Fruit fly (Drosophila melanogaster) whole organism, embryonic: ENCODE measurements around the gene Bacc.

ENCODE experiments used
- Antp ChIP-seq: fragments of 200-800 bp; sonication (Bioruptor generic); optimal IDR thresholded peaks from 3 replicates; lab custom pipeline; 2016; ENCODE audit warnings: missing biosample characterization, missing genetic modification characterization
- Bgb ChIP-seq: fragments of 200-800 bp; sonication (Bioruptor generic); IDR thresholded peaks from 2 replicates; pipeline ENCODE4 v1.3.6; 2022; ENCODE audit warnings: missing biosample characterization, missing genetic modification characterization; ENCODE audit not compliant: partially characterized antibody
- Blimp-1 ChIP-seq: fragments of 200-800 bp; sonication (Bioruptor generic); optimal IDR thresholded peaks from 3 replicates; lab custom pipeline; 2018; ENCODE audit warnings: missing biosample characterization, missing genetic modification characterization, mild to moderate bottlenecking, moderate library complexity, missing genetic modification reagents
- CG10321 ChIP-seq: fragments of 200-800 bp; sonication (Bioruptor generic); IDR thresholded peaks from 2 replicates; pipeline ENCODE4 v1.3.6; 2022; ENCODE audit warnings: missing biosample characterization, missing genetic modification characterization
- CG11695 ChIP-seq: fragments of 200-800 bp; sonication (Bioruptor generic); IDR thresholded peaks from 3 replicates; pipeline ENCODE4 v1.3.6; 2022; ENCODE audit warnings: missing biosample characterization, missing genetic modification characterization
- CG11696 ChIP-seq: fragments of 200-800 bp; sonication (Bioruptor generic); IDR thresholded peaks from 2 replicates; pipeline ENCODE4 v1.3.6; 2022; ENCODE audit warnings: missing biosample characterization, missing genetic modification characterization
- CG11723 ChIP-seq: fragments of 200-800 bp; sonication (Bioruptor generic); optimal IDR thresholded peaks from 2 replicates; lab custom pipeline; 2017; ENCODE audit warnings: missing biosample characterization, mild to moderate bottlenecking, missing genetic modification characterization
- CG15073 ChIP-seq: fragments of 200-800 bp; sonication (Bioruptor generic); optimal IDR thresholded peaks from 2 replicates; lab custom pipeline; 2016; ENCODE audit warnings: missing biosample characterization, missing genetic modification characterization
- CG1529 ChIP-seq: fragments of 200-800 bp; sonication (Bioruptor generic); optimal IDR thresholded peaks from 3 replicates; lab custom pipeline; 2018; ENCODE audit warnings: missing biosample characterization, missing genetic modification characterization
- CG1603 ChIP-seq: fragments of 200-800 bp; sonication (Bioruptor generic); optimal IDR thresholded peaks from 2 replicates; lab custom pipeline; 2019; ENCODE audit warnings: missing biosample characterization, mild to moderate bottlenecking, missing genetic modification characterization, moderate library complexity
- CG17186 ChIP-seq: fragments of 200-800 bp; sonication (Bioruptor generic); optimal IDR thresholded peaks from 3 replicates; lab custom pipeline; 2017; ENCODE audit warnings: missing biosample characterization, missing genetic modification reagents, missing genetic modification characterization
- CG17361 ChIP-seq: fragments of 200-800 bp; sonication (Bioruptor generic); IDR thresholded peaks from 3 replicates; pipeline ENCODE4 v1.3.6; 2022; ENCODE audit warnings: missing biosample characterization, missing genetic modification characterization
- CG17385 ChIP-seq: fragments of 200-800 bp; sonication (Bioruptor generic); optimal IDR thresholded peaks from 3 replicates; lab custom pipeline; 2018; ENCODE audit warnings: missing biosample characterization, mild to moderate bottlenecking, missing genetic modification characterization
- CG2129 ChIP-seq: fragments of 200-800 bp; sonication (Bioruptor generic); IDR thresholded peaks from 2 replicates; pipeline ENCODE4 v1.3.6; 2022; ENCODE audit warnings: missing biosample characterization, missing genetic modification characterization; ENCODE audit not compliant: partially characterized antibody
- CG2199 ChIP-seq: fragments of 200-800 bp; sonication (Bioruptor generic); IDR thresholded peaks from 3 replicates; pipeline ENCODE4 v1.3.6; 2022; ENCODE audit warnings: missing biosample characterization, missing genetic modification characterization
- CG31441 ChIP-seq: fragments of 200-800 bp; sonication (Bioruptor generic); IDR thresholded peaks from 2 replicates; pipeline ENCODE4 v1.3.6; 2022; ENCODE audit warnings: missing biosample characterization, missing genetic modification characterization
- CG34224 ChIP-seq: fragments of 200-800 bp; sonication (Bioruptor generic); IDR thresholded peaks from 3 replicates; pipeline ENCODE4 v1.3.6; 2022; ENCODE audit warnings: missing biosample characterization, missing genetic modification characterization; ENCODE audit not compliant: partially characterized antibody
- CG3726 ChIP-seq: fragments of 200-800 bp; sonication (Bioruptor generic); IDR thresholded peaks from 3 replicates; pipeline ENCODE4, ENCODE4 v1.3.6; 2022; ENCODE audit warnings: missing biosample characterization, missing genetic modification characterization
- CG4282 ChIP-seq: fragments of 200-800 bp; sonication (Bioruptor generic); optimal IDR thresholded peaks from 2 replicates; lab custom pipeline; 2016; ENCODE audit warnings: missing biosample characterization, missing genetic modification characterization
- CG43689 ChIP-seq: fragments of 200-800 bp; sonication (Bioruptor generic); IDR thresholded peaks from 2 replicates; pipeline ENCODE4 v1.3.6; 2022; ENCODE audit warnings: missing biosample characterization, missing genetic modification characterization
- CG4707 ChIP-seq: fragments of 200-800 bp; sonication (Bioruptor generic); optimal IDR thresholded peaks from 2 replicates; lab custom pipeline; 2018; ENCODE audit warnings: missing biosample characterization, mild to moderate bottlenecking, missing genetic modification characterization, moderate library complexity
- CG6272 ChIP-seq: fragments of 200-800 bp; sonication (Bioruptor generic); IDR thresholded peaks from 2 replicates; pipeline ENCODE4 v1.3.6; 2022; ENCODE audit warnings: missing biosample characterization, missing genetic modification characterization
- CG7928 ChIP-seq: fragments of 200-800 bp; sonication (Bioruptor generic); optimal IDR thresholded peaks from 2 replicates; lab custom pipeline; 2017; ENCODE audit warnings: missing biosample characterization, mild to moderate bottlenecking, missing genetic modification characterization
- D19B ChIP-seq: fragments of 200-800 bp; sonication (Bioruptor generic); optimal IDR thresholded peaks from 2 replicates; lab custom pipeline; 2017; ENCODE audit warnings: missing biosample characterization, mild to moderate bottlenecking, missing genetic modification characterization
- Dip2 ChIP-seq: fragments of 200-800 bp; sonication (Bioruptor generic); IDR thresholded peaks from 2 replicates; pipeline ENCODE4 v1.3.6; 2022; ENCODE audit warnings: missing biosample characterization, missing genetic modification characterization
- Dll ChIP-seq: fragments of 200-800 bp; sonication (Bioruptor generic); IDR thresholded peaks from 4 replicates; pipeline ENCODE4 v1.3.6; 2022; ENCODE audit warnings: missing biosample characterization, missing genetic modification characterization; ENCODE audit not compliant: partially characterized antibody
- Ets97D ChIP-seq: fragments of 200-800 bp; sonication (Bioruptor generic); optimal IDR thresholded peaks from 3 replicates; lab custom pipeline; 2016; ENCODE audit warnings: missing biosample characterization, missing genetic modification characterization
- Fer1 ChIP-seq: fragments of 200-800 bp; sonication (Bioruptor generic); optimal IDR thresholded peaks from 2 replicates; lab custom pipeline; 2017; ENCODE audit warnings: missing biosample characterization, mild to moderate bottlenecking, missing genetic modification characterization
- Gsc ChIP-seq: fragments of 200-800 bp; sonication (Bioruptor generic); IDR thresholded peaks from 2 replicates; pipeline ENCODE4 v1.3.6; 2022; ENCODE audit warnings: missing biosample characterization, missing genetic modification characterization
- Hand ChIP-seq: fragments of 200-800 bp; sonication (Bioruptor generic); optimal IDR thresholded peaks from 2 replicates; lab custom pipeline; 2017; ENCODE audit warnings: mild to moderate bottlenecking, missing biosample characterization, missing genetic modification reagents, missing genetic modification characterization
- Nf-YC ChIP-seq: fragments of 200-800 bp; optimal IDR thresholded peaks from 3 replicates; lab custom pipeline; 2019; ENCODE audit warnings: missing biosample characterization, mild to moderate bottlenecking, missing genetic modification characterization, moderate library complexity
- Usf ChIP-seq: fragments of 200-800 bp; sonication (Bioruptor generic); optimal IDR thresholded peaks from 2 replicates; lab custom pipeline; 2017; ENCODE audit warnings: missing genotype, missing biosample characterization, missing genetic modification characterization
- YL-1 ChIP-seq: fragments of 200-800 bp; sonication (Bioruptor generic); optimal IDR thresholded peaks from 3 replicates; lab custom pipeline; 2017; ENCODE audit warnings: missing biosample characterization, mild to moderate bottlenecking, missing genetic modification characterization
- ab ChIP-seq: fragments of 200-800 bp; sonication (Bioruptor generic); optimal IDR thresholded peaks from 2 replicates; lab custom pipeline; 2016; ENCODE audit warnings: missing biosample characterization, missing genetic modification characterization
- cg ChIP-seq: fragments of 200-800 bp; sonication (Bioruptor generic); optimal IDR thresholded peaks from 3 replicates; lab custom pipeline; 2019; ENCODE audit warnings: missing biosample characterization, mild to moderate bottlenecking, missing genetic modification characterization, moderate library complexity
- croc ChIP-seq: fragments of 200-800 bp; sonication (Bioruptor generic); conservative IDR thresholded peaks from 3 replicates; pipeline ENCODE4 v1.3.6; 2022; ENCODE audit warnings: missing biosample characterization, missing genetic modification characterization
- crol ChIP-seq: fragments of 200-800 bp; sonication (Bioruptor generic); IDR thresholded peaks from 2 replicates; pipeline ENCODE4 v1.3.6; 2022; ENCODE audit warnings: missing biosample characterization, missing genetic modification characterization
- disco-r ChIP-seq: fragments of 200-800 bp; sonication (Bioruptor generic); optimal IDR thresholded peaks from 2 replicates; lab custom pipeline; 2016; ENCODE audit warnings: missing biosample characterization, missing genetic modification characterization
- kah ChIP-seq: fragments of 200-800 bp; sonication (Bioruptor generic); optimal IDR thresholded peaks from 2 replicates; lab custom pipeline; 2018; ENCODE audit warnings: missing biosample characterization, mild to moderate bottlenecking, missing genetic modification characterization
- nerfin-1 ChIP-seq: fragments of 200-800 bp; sonication (Bioruptor generic); optimal IDR thresholded peaks from 3 replicates; lab custom pipeline; 2019; ENCODE audit warnings: missing biosample characterization, mild to moderate bottlenecking, missing genetic modification characterization, moderate library complexity
- peb ChIP-seq: fragments of 200-800 bp; sonication (Bioruptor generic); IDR thresholded peaks from 2 replicates; pipeline ENCODE4 v1.3.6; 2022; ENCODE audit warnings: missing biosample characterization, missing genetic modification characterization
- pho ChIP-seq: fragments of 200-800 bp; sonication (Bioruptor generic); optimal IDR thresholded peaks from 2 replicates; lab custom pipeline; 2016; ENCODE audit warnings: missing biosample characterization, missing genetic modification characterization
- pzg ChIP-seq: fragments of 200-800 bp; sonication (Bioruptor generic); optimal IDR thresholded peaks from 3 replicates; lab custom pipeline; 2018; ENCODE audit warnings: missing biosample characterization, mild to moderate bottlenecking, missing genetic modification characterization, moderate library complexity
- row ChIP-seq: fragments of 200-800 bp; sonication (Bioruptor generic); IDR thresholded peaks from 3 replicates; pipeline ENCODE4 v1.3.6; 2022; ENCODE audit warnings: missing biosample characterization, missing genetic modification characterization
- shn ChIP-seq: fragments of 200-800 bp; sonication (Bioruptor generic); optimal IDR thresholded peaks from 3 replicates; lab custom pipeline; 2016; ENCODE audit warnings: missing biosample characterization, missing genetic modification characterization
- sob ChIP-seq: fragments of 200-800 bp; sonication (Bioruptor generic); IDR thresholded peaks from 2 replicates; pipeline ENCODE4 v1.3.6; 2022; ENCODE audit warnings: missing biosample characterization, missing genetic modification characterization
- unpg ChIP-seq: fragments of 200-800 bp; sonication (Bioruptor generic); optimal IDR thresholded peaks from 3 replicates; lab custom pipeline; 2018; ENCODE audit warnings: missing biosample characterization, mild to moderate bottlenecking, missing genetic modification characterization, moderate library complexity
- vnd ChIP-seq: fragments of 200-800 bp; sonication (Bioruptor generic); IDR thresholded peaks from 3 replicates; pipeline ENCODE4 v1.3.6; 2022; ENCODE audit warnings: missing biosample characterization, missing genetic modification characterization; ENCODE audit not compliant: partially characterized antibody
- zfh2 ChIP-seq: fragments of 200-800 bp; sonication (Bioruptor generic); optimal IDR thresholded peaks from 2 replicates; lab custom pipeline; 2016; ENCODE audit warnings: missing biosample characterization, missing genetic modification characterization

The Bacc gene

dm6 chr2L:2748480-2749143 lies 3.6 kb upstream of the Bacc start (continued):
- TF ChIP-seq pho, result peak; percentile 82
- peak; percentile 78 for TF ChIP-seq Usf (GFP tag; lab: Kevin White, UChicago)
- peak; percentile 58 for TF ChIP-seq disco-r (GFP tag; lab: Kevin White, UChicago)
- no peak for TF ChIP-seq CG2129 (GFP tag; lab: Robert Waterston, UW)
- no peak; the same call in 2 of the 3 replicates for TF ChIP-seq CG17361 (GFP tag; lab: Robert Waterston, UW)
- peak; percentile 81 for TF ChIP-seq unpg (GFP tag; lab: Kevin White, UChicago)
- peak; percentile 94 for TF ChIP-seq Ets97D
- peak; percentile 73 for TF ChIP-seq D19B
- peak; percentile 80 for TF ChIP-seq CG17385 (GFP tag; lab: Kevin White, UChicago)
- TF ChIP-seq CG4282, result peak; percentile 78
- peak; percentile 93 for TF ChIP-seq sob
- no peak for TF ChIP-seq Dip2 (GFP tag; lab: Robert Waterston, UW)
- no peak; the same call in 1 of the 2 replicates for TF ChIP-seq Gsc (GFP tag; lab: Robert Waterston, UW)
- peak; percentile 49; the same call in 1 of the 2 replicates for TF ChIP-seq CG43689 (GFP tag; lab: Robert Waterston, UW)
- peak; percentile 68 for TF ChIP-seq croc (GFP tag; lab: Robert Waterston, UW)
- no peak; the same call in 2 of the 3 replicates for TF ChIP-seq CG34224 (GFP tag; lab: Robert Waterston, UW)
- TF ChIP-seq CG11695, result peak; percentile 91

- TF ChIP-seq CG1603 (tag; lab: Kevin White, UChicago) (peak; percentile 30), CG2199 (GFP tag; lab: Robert Waterston, UW) (no peak), CG11723 (GFP tag; lab: Kevin White, UChicago) (no peak), CG10321 (GFP tag; lab: Robert Waterston, UW) (no peak), vnd (GFP tag; lab: Robert Waterston, UW) (no peak), Fer1 (GFP tag; lab: Kevin White, UChicago) (no peak), shn (GFP tag; lab: Kevin White, UChicago) (peak; percentile 23), row (no peak), cg (GFP tag; lab: Kevin White, UChicago) (no peak), CG1529 (GFP tag; lab: Kevin White, UChicago) (peak; percentile 42), Dll (GFP tag; lab: Robert Waterston, UW) (no peak), CG15073 (GFP tag; lab: Kevin White, UChicago) (no peak), Nf-YC (tag; lab: Kevin White, UChicago) (no peak), CG17186 (GFP tag; lab: Kevin White, UChicago) (no peak), Blimp-1 (GFP tag; lab: Kevin White, UChicago) (no peak), ab (GFP tag; lab: Kevin White, UChicago) (no peak), CG11696 (no peak), CG7928 (GFP tag; lab: Kevin White, UChicago) (no peak), peb (GFP tag; lab: Robert Waterston, UW) (no peak), Hand (GFP tag; lab: Kevin White, UChicago) (no peak), Antp (peak; percentile 0), pzg (GFP tag; lab: Kevin White, UChicago) (peak; percentile 25), Bgb (GFP tag; lab: Robert Waterston, UW) (no peak), crol (GFP tag; lab: Robert Waterston, UW) (no peak), YL-1 (no peak), CG6272 (0 out of 2 replicates have a peak, but pooled peaks have one; percentile 42), nerfin-1 (peak; percentile 64), CG3726 (GFP tag; lab: Robert Waterston, UW) (no peak), kah (peak; percentile 37), CG4707 (GFP tag; lab: Kevin White, UChicago) (peak; percentile 29), CG31441 (GFP tag; lab: Robert Waterston, UW) (no peak), zfh2 (GFP tag; lab: Kevin White, UChicago) (peak; percentile 7)
Observed at dm6 chr2L:2749144-2749766, 3.0 kb upstream of the Bacc start.
